Worm (Caenorhabditis elegans) whole organism, young adult: Measurements from ENCODE around the gene snf-9.

Experiments
- F39B2.1 ChIP-seq: fragments of 200-800 bp; sonication (Bioruptor generic); IDR thresholded peaks from 2 replicates; pipeline ENCODE4 v1.3.6; 2022; ENCODE audit warnings: missing genetic modification reagents, missing genetic modification characterization, missing compliant biosample characterization
- him-1 ChIP-seq: sonication (generic microtip); optimal IDR thresholded peaks from 2 replicates; lab custom pipeline; 2016; ENCODE audit warnings: missing genotype, missing genetic modification reagents, missing genetic modification characterization, missing compliant biosample characterization
- mes-4 ChIP-seq: sonication (generic microtip); optimal IDR thresholded peaks from 2 replicates; lab custom pipeline; 2016; ENCODE audit warnings: missing genotype, missing genetic modification characterization, missing compliant biosample characterization
- pha-4 ChIP-seq: fragments of 150-350 bp; sonication (generic microtip); optimal IDR thresholded peaks from 2 replicates; lab custom pipeline; 2014; ENCODE audit warnings: missing biosample characterization, missing genetic modification reagents, missing genetic modification characterization

DNA sequence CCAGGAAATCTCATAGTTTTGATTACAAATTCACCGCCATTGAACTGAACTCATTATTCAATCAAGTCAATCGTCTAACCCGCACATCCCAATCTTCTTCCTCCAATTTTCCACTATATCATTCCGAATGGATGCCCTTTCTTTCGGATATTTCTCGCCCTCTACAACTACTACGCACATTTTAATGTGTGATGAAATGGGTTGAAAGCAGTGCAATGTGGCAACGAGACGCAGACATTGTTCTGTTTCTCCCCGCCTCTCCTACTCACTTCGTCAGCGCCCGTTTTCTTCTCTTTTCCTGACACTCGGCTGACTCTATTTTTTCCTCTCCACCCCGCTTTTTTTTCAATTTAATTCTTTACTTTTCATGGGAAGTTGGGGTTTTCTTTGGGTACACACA, 43.3 kb upstream of the snf-9 start:
- TF ChIP-seq pha-4 (tag; lab: Kevin White, UChicago) (no peak), F39B2.1 (no peak), him-1 (tag; lab: Kevin White, UChicago) (no peak), mes-4 (no peak)
